Worm (Caenorhabditis elegans) whole organism, midembryonic: Measurements from ENCODE around the gene F42G2.5.

Experiments
- T22C8.4 ChIP-seq: fragments of 200-800 bp; sonication (Bioruptor generic); IDR thresholded peaks from 2 replicates; pipeline ENCODE4 v1.3.6; 2022; ENCODE audit warnings: missing genetic modification characterization, missing compliant biosample characterization
- cog-1 ChIP-seq: sonication (generic microtip); optimal IDR thresholded peaks from 2 replicates; lab custom pipeline; 2016; ENCODE audit warnings: missing genetic modification characterization, missing compliant biosample characterization
- flt-1 ChIP-seq: fragments of 200-800 bp; sonication (Bioruptor generic); IDR thresholded peaks from 2 replicates; pipeline ENCODE4 v1.3.6; 2022; ENCODE audit warnings: missing genetic modification characterization, missing compliant biosample characterization
- klf-2 ChIP-seq: fragments of 200-800 bp; sonication (Bioruptor generic); conservative IDR thresholded peaks from 2 replicates; pipeline ENCODE4 v1.3.6; 2022; ENCODE audit warnings: missing genetic modification reagents, missing genetic modification characterization, missing compliant biosample characterization
- med-1 ChIP-seq: sonication (generic microtip); optimal IDR thresholded peaks from 2 replicates; lab custom pipeline; 2017; ENCODE audit warnings: missing genetic modification characterization, mild to moderate bottlenecking, missing compliant biosample characterization, antibody characterized with exemption, missing genetic modification reagents; ENCODE audit not compliant: insufficient read depth
- ref-1 ChIP-seq: fragments of 200-800 bp; sonication (Bioruptor generic); conservative IDR thresholded peaks from 2 replicates; pipeline ENCODE4 v1.3.6; 2022; ENCODE audit warnings: missing genetic modification reagents, missing genetic modification characterization, missing compliant biosample characterization
- tab-1 ChIP-seq: fragments of 200-800 bp; sonication (Bioruptor generic); IDR thresholded peaks from 2 replicates; pipeline ENCODE4 v1.3.6; 2022; ENCODE audit warnings: missing genetic modification characterization, missing compliant biosample characterization
- ztf-23 ChIP-seq: fragments of 200-800 bp; sonication (Bioruptor generic); IDR thresholded peaks from 2 replicates; pipeline ENCODE4 v1.3.6; 2022; ENCODE audit warnings: missing genetic modification reagents, missing genetic modification characterization, missing compliant biosample characterization
- ztf-29 ChIP-seq: fragments of 200-800 bp; sonication (Bioruptor generic); IDR thresholded peaks from 2 replicates; pipeline ENCODE4 v1.3.6; 2022; ENCODE audit warnings: missing genetic modification reagents, missing genetic modification characterization, missing compliant biosample characterization

Gene F42G2.5

ce11 chrII:2442979-2443378 is 25.2 kb upstream of the F42G2.5 start, which contains the start of gene vab-19:
Gene vab-19 (plus strand): TSS chrII:2443279.
- TF ChIP-seq med-1 (no peak), T22C8.4 (no peak), tab-1 (GFP tag; lab: Robert Waterston, UW) (no peak), ref-1 (GFP tag; lab: Robert Waterston, UW) (no peak), cog-1 (tag; lab: Kevin White, UChicago) (no peak), ztf-23 (GFP tag; lab: Robert Waterston, UW) (no peak), klf-2 (GFP tag; lab: Robert Waterston, UW) (no peak), ztf-29 (GFP tag; lab: Robert Waterston, UW) (no peak), flt-1 (no peak)

DNA sequence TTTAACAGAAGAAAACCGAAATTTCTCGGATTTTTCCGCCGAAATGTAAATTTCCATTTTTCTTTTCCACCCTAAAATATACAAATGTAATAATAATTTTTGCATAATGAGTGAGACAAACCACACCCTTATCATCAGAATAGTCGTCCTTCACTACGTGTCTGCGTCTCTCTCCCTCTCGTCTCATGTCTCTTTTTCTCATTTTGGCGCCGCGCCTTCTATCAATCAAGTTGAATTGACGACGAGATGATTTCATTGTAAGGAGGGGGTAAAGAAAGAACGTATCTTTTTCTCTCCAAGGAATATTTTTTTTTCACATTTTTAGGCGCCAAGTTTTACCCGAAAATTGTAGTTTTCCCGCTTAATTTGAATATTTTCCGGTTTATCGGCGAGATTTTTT is 24.5 kb upstream of the F42G2.5 start:
- TF ChIP-seq klf-2 (GFP tag; lab: Robert Waterston, UW): no peak
- TF ChIP-seq T22C8.4: no peak
- TF ChIP-seq ref-1 (GFP tag; lab: Robert Waterston, UW): no peak
- TF ChIP-seq med-1: no peak
- TF ChIP-seq flt-1: no peak
- no peak for TF ChIP-seq tab-1 (GFP tag; lab: Robert Waterston, UW)
- TF ChIP-seq cog-1 (tag; lab: Kevin White, UChicago): no peak
- no peak for TF ChIP-seq ztf-23 (GFP tag; lab: Robert Waterston, UW)
- no peak for TF ChIP-seq ztf-29 (GFP tag; lab: Robert Waterston, UW)

- no peak for TF ChIP-seq klf-2 (GFP tag; lab: Robert Waterston, UW)
- no peak for TF ChIP-seq ref-1 (GFP tag; lab: Robert Waterston, UW)
- no peak for TF ChIP-seq T22C8.4
- TF ChIP-seq cog-1 (tag; lab: Kevin White, UChicago): no peak
Measured at ce11 chrII:2440312-2440711, 22.5 kb upstream of the F42G2.5 start.

- TF ChIP-seq T22C8.4: no peak
- TF ChIP-seq ref-1 (GFP tag; lab: Robert Waterston, UW): no peak
- no peak for TF ChIP-seq flt-1
- TF ChIP-seq cog-1 (tag; lab: Kevin White, UChicago): no peak
- TF ChIP-seq ztf-23 (GFP tag; lab: Robert Waterston, UW): no peak
- no peak for TF ChIP-seq ztf-29 (GFP tag; lab: Robert Waterston, UW)
- TF ChIP-seq med-1: no peak
- no peak for TF ChIP-seq tab-1 (GFP tag; lab: Robert Waterston, UW)
- TF ChIP-seq klf-2 (GFP tag; lab: Robert Waterston, UW): no peak
Measured at ce11 chrII:2438944-2439343, 21.2 kb upstream of the F42G2.5 start.

- TF ChIP-seq ztf-29 (GFP tag; lab: Robert Waterston, UW) (no peak), T22C8.4 (no peak), med-1 (no peak)
Measured at ce11 chrII:2438180-2438579, 20.4 kb upstream of the F42G2.5 start.

- TF ChIP-seq ref-1 (GFP tag; lab: Robert Waterston, UW): no peak
- TF ChIP-seq tab-1 (GFP tag; lab: Robert Waterston, UW): no peak
- TF ChIP-seq ztf-23 (GFP tag; lab: Robert Waterston, UW): no peak
- no peak for TF ChIP-seq med-1
- TF ChIP-seq cog-1 (tag; lab: Kevin White, UChicago): no peak
- TF ChIP-seq flt-1: no peak
- no peak for TF ChIP-seq klf-2 (GFP tag; lab: Robert Waterston, UW)
- TF ChIP-seq T22C8.4: no peak
- TF ChIP-seq ztf-29 (GFP tag; lab: Robert Waterston, UW): no peak
Measured at ce11 chrII:2436757-2437156, 19.0 kb upstream of the F42G2.5 start.

DNA sequence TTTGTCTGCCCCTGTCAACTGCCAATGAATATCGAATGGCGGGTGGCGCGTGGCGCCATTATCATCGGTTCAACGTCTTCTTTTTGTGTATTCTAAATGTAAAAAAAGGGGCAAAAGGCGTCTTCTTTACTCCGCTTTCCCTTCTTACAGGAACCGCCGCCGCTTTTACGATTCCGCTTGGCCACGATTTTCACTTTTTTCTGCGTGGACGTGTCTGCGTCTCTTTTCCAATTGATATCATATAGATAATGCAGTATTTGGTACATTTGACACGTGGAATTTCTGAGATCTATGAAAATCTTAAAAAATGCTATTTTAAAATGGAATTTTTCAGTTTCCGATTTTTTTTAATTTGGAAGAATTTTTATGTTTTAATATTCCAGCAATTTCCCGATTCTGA is 17.8 kb upstream of the F42G2.5 start:
- no peak for TF ChIP-seq ztf-23 (GFP tag; lab: Robert Waterston, UW)
- TF ChIP-seq T22C8.4: no peak
- no peak for TF ChIP-seq cog-1 (tag; lab: Kevin White, UChicago)
- no peak for TF ChIP-seq tab-1 (GFP tag; lab: Robert Waterston, UW)
- no peak for TF ChIP-seq flt-1
- no peak for TF ChIP-seq klf-2 (GFP tag; lab: Robert Waterston, UW)
- TF ChIP-seq ztf-29 (GFP tag; lab: Robert Waterston, UW): no peak
- no peak for TF ChIP-seq med-1
- TF ChIP-seq ref-1 (GFP tag; lab: Robert Waterston, UW): no peak

DNA sequence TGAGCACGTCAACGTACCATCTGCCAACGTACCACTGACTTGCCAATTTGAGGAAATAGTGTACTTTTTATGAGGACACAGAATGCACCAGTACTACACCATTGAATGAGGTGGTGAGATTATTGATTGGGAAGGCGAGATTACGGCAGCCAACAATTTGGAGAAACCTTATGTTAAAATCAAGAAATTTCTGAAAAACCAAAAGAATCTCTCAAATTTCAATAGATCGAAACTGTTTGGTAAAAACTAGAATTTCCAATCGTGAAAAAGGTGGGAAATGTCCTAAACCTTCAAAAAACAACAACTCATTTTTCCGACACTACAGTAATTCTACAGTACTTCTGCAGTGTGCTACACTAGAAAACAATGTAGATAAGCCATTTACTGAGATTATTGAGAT is 14.2 kb upstream of the F42G2.5 start, which contains the start of gene ceh-86:
TSS of gene ceh-86 (minus strand) at position 101 of the 400 bp plus-strand sequence.
- TF ChIP-seq T22C8.4: no peak
- TF ChIP-seq cog-1 (tag; lab: Kevin White, UChicago): no peak
- no peak for TF ChIP-seq ztf-23 (GFP tag; lab: Robert Waterston, UW)
- no peak for TF ChIP-seq tab-1 (GFP tag; lab: Robert Waterston, UW)
- no peak for TF ChIP-seq med-1
- no peak for TF ChIP-seq flt-1
- no peak for TF ChIP-seq ztf-29 (GFP tag; lab: Robert Waterston, UW)
- TF ChIP-seq klf-2 (GFP tag; lab: Robert Waterston, UW): no peak
- TF ChIP-seq ref-1 (GFP tag; lab: Robert Waterston, UW): no peak

ce11 chrII:2422427-2422826 is 4.6 kb upstream of the F42G2.5 start:
- no peak for TF ChIP-seq T22C8.4
- TF ChIP-seq med-1: no peak
- TF ChIP-seq cog-1 (tag; lab: Kevin White, UChicago): no peak
- no peak for TF ChIP-seq ztf-23 (GFP tag; lab: Robert Waterston, UW)
- TF ChIP-seq klf-2 (GFP tag; lab: Robert Waterston, UW): no peak
- TF ChIP-seq tab-1 (GFP tag; lab: Robert Waterston, UW): no peak
- no peak for TF ChIP-seq flt-1
- no peak for TF ChIP-seq ref-1 (GFP tag; lab: Robert Waterston, UW)
- no peak for TF ChIP-seq ztf-29 (GFP tag; lab: Robert Waterston, UW)

- TF ChIP-seq T22C8.4 (no peak), ref-1 (GFP tag; lab: Robert Waterston, UW) (no peak), ztf-23 (GFP tag; lab: Robert Waterston, UW) (no peak), ztf-29 (GFP tag; lab: Robert Waterston, UW) (no peak), med-1 (no peak), flt-1 (no peak), cog-1 (tag; lab: Kevin White, UChicago) (no peak), klf-2 (GFP tag; lab: Robert Waterston, UW) (no peak), tab-1 (GFP tag; lab: Robert Waterston, UW) (no peak)
Measured at ce11 chrII:2421905-2422304, 4.1 kb upstream of the F42G2.5 start, which contains the start of gene F42G2.2. Gene F42G2.2 (plus strand): TSS chrII:2422205.
